Worm (Caenorhabditis elegans) whole organism, L3 larva: ENCODE results near the gene mrps-16.
A peak's percentile ranks its signal among the peaks of the same experiment; 100 is the strongest.

Experiments used
- ZK546.5 ChIP-seq: sonication (generic microtip); optimal IDR thresholded peaks from 2 replicates; lab custom pipeline; 2017; ENCODE audit warnings: missing biosample characterization, missing genetic modification characterization
- lin-15B ChIP-seq: fragments of 150-350 bp; optimal IDR thresholded peaks from 2 replicates; lab custom pipeline; 2014; ENCODE audit warnings: missing biosample characterization, missing genetic modification characterization
- nhr-76 ChIP-seq: fragments of 150-350 bp; sonication (generic microtip); optimal IDR thresholded peaks from 5 replicates; lab custom pipeline; 2014; ENCODE audit warnings: missing biosample characterization, missing genetic modification characterization
- nhr-77 ChIP-seq: fragments of 150-350 bp; optimal IDR thresholded peaks from 2 replicates; lab custom pipeline; 2014; ENCODE audit warnings: missing biosample characterization, missing genetic modification characterization
- pqm-1 ChIP-seq: fragments of 150-350 bp; optimal IDR thresholded peaks from 2 replicates; lab custom pipeline; 2017; ENCODE audit warnings: missing biosample characterization, missing genetic modification characterization, inconsistent platforms
- zag-1 ChIP-seq: fragments of 150-350 bp; optimal IDR thresholded peaks from 2 replicates; lab custom pipeline; 2014; ENCODE audit warnings: missing biosample characterization, missing genetic modification characterization

ce11 chrII:5505820-5506287 is 31.7 kb downstream of the mrps-16 start, which contains the start of gene npp-24:
- no peak for TF ChIP-seq nhr-77
- TF ChIP-seq zag-1 (tag; lab: Kevin White, UChicago): no peak
- peak; percentile 1 for TF ChIP-seq lin-15B (tag; lab: Kevin White, UChicago)
- TF ChIP-seq nhr-76: no peak
- TF ChIP-seq pqm-1: no peak
- TF ChIP-seq ZK546.5 (tag; lab: Kevin White, UChicago): no peak
